Worm (Caenorhabditis elegans) whole organism, L2 larva: ENCODE results near the gene basl-1.

Experiments used
- F13H6.1 ChIP-seq: sonication (generic microtip); optimal IDR thresholded peaks from 2 replicates; lab custom pipeline; 2016; ENCODE audit warnings: missing genetic modification characterization, missing compliant biosample characterization
- R02D3.7 ChIP-seq: fragments of 150-350 bp; optimal IDR thresholded peaks from 2 replicates; lab custom pipeline; 2014; ENCODE audit warnings: missing biosample characterization, missing genetic modification characterization
- Y55F3AM.14 ChIP-seq: fragments of 200-800 bp; sonication (Bioruptor generic); optimal IDR thresholded peaks from 2 replicates; lab custom pipeline; 2018; ENCODE audit warnings: mild to moderate bottlenecking, missing genetic modification characterization, missing compliant biosample characterization
- ZK546.5 ChIP-seq: sonication (generic microtip); optimal IDR thresholded peaks from 2 replicates; lab custom pipeline; 2017; ENCODE audit warnings: missing biosample characterization, missing genetic modification characterization
- alr-1 ChIP-seq: fragments of 150-350 bp; optimal IDR thresholded peaks from 2 replicates; lab custom pipeline; 2014; ENCODE audit warnings: missing biosample characterization, missing genetic modification characterization
- aly-2 ChIP-seq: fragments of 150-350 bp; optimal IDR thresholded peaks from 2 replicates; lab custom pipeline; 2014; ENCODE audit warnings: missing biosample characterization, missing genetic modification characterization
- ama-1 ChIP-seq: fragments of 150-350 bp; optimal IDR thresholded peaks from 2 replicates; lab custom pipeline; 2018; ENCODE audit warnings: inconsistent platforms
- blmp-1 ChIP-seq: sonication (generic microtip); optimal IDR thresholded peaks from 2 replicates; lab custom pipeline; 2017; ENCODE audit warnings: missing genetic modification characterization, mild to moderate bottlenecking, missing compliant biosample characterization, antibody characterized with exemption, moderate library complexity; ENCODE audit not compliant: insufficient read depth
- ceh-16 ChIP-seq: fragments of 150-350 bp; optimal IDR thresholded peaks from 2 replicates; lab custom pipeline; 2014; ENCODE audit warnings: missing biosample characterization, missing genetic modification characterization
- ceh-82 ChIP-seq: fragments of 150-350 bp; optimal IDR thresholded peaks from 2 replicates; lab custom pipeline; 2014; ENCODE audit warnings: missing biosample characterization, missing genetic modification characterization
- crh-2 ChIP-seq: sonication (generic microtip); optimal IDR thresholded peaks from 2 replicates; lab custom pipeline; 2017; ENCODE audit warnings: missing biosample characterization, missing genetic modification characterization
- dmd-4 ChIP-seq: sonication (generic microtip); optimal IDR thresholded peaks from 2 replicates; lab custom pipeline; 2017; ENCODE audit warnings: missing biosample characterization, missing genetic modification characterization
- egl-27 ChIP-seq: sonication (generic microtip); optimal IDR thresholded peaks from 3 replicates; lab custom pipeline; 2017; ENCODE audit warnings: missing biosample characterization, missing genetic modification reagents, missing genetic modification characterization
- elt-1 ChIP-seq: fragments of 150-350 bp; optimal IDR thresholded peaks from 2 replicates; lab custom pipeline; 2014; ENCODE audit warnings: missing biosample characterization, missing genetic modification characterization
- elt-3 ChIP-seq: sonication (generic microtip); optimal IDR thresholded peaks from 2 replicates; lab custom pipeline; 2017; ENCODE audit warnings: missing biosample characterization, missing genetic modification characterization
- fos-1 ChIP-seq: fragments of 150-350 bp; optimal IDR thresholded peaks from 2 replicates; lab custom pipeline; 2014; ENCODE audit warnings: missing biosample characterization, missing genetic modification characterization
- gmeb-1 ChIP-seq: fragments of 150-350 bp; optimal IDR thresholded peaks from 2 replicates; lab custom pipeline; 2014; ENCODE audit warnings: missing biosample characterization, missing genetic modification characterization
- lin-11 ChIP-seq: fragments of 150-350 bp; sonication (generic microtip); optimal IDR thresholded peaks from 2 replicates; lab custom pipeline; 2014; ENCODE audit warnings: missing biosample characterization, missing genetic modification characterization, inconsistent platforms, mixed read lengths
- lin-13 ChIP-seq: fragments of 150-350 bp; optimal IDR thresholded peaks from 2 replicates; lab custom pipeline; 2014; ENCODE audit warnings: missing biosample characterization, missing genetic modification reagents, missing genetic modification characterization
- lsy-2 ChIP-seq, 2 experiments: fragments of 150-350 bp in 1 of 2; sonication (generic microtip) in 1 of 2; optimal IDR thresholded peaks; 2 replicates each; lab custom pipeline; 2014 to 2017; ENCODE audit warnings: missing biosample characterization in 2 of 2, missing genetic modification characterization in 2 of 2
- mab-5 ChIP-seq: fragments of 150-350 bp; optimal IDR thresholded peaks from 2 replicates; lab custom pipeline; 2014; ENCODE audit warnings: missing biosample characterization, missing genetic modification characterization
- mdl-1 ChIP-seq, 2 experiments: fragments of 150-350 bp in 1 of 2; sonication (generic microtip) in 1 of 2; optimal IDR thresholded peaks; 2 replicates each; lab custom pipeline; 2017; ENCODE audit warnings: missing biosample characterization in 2 of 2, missing genetic modification characterization in 2 of 2
- nhr-129 ChIP-seq: fragments of 150-350 bp; optimal IDR thresholded peaks from 2 replicates; lab custom pipeline; 2014; ENCODE audit warnings: missing biosample characterization, missing genetic modification characterization
- nhr-23 ChIP-seq: fragments of 150-350 bp; optimal IDR thresholded peaks from 2 replicates; lab custom pipeline; 2014; ENCODE audit warnings: missing biosample characterization, missing genetic modification reagents, missing genetic modification characterization
- nhr-237 ChIP-seq: fragments of 150-350 bp; optimal IDR thresholded peaks from 2 replicates; lab custom pipeline; 2014; ENCODE audit warnings: missing biosample characterization, missing genetic modification characterization
- nhr-25 ChIP-seq: fragments of 150-350 bp; sonication (generic microtip); optimal IDR thresholded peaks from 3 replicates; lab custom pipeline; 2014; ENCODE audit warnings: missing biosample characterization, missing genetic modification characterization
- nhr-6 ChIP-seq: fragments of 150-350 bp; optimal IDR thresholded peaks from 2 replicates; lab custom pipeline; 2014; ENCODE audit warnings: missing biosample characterization, missing genetic modification characterization
- nhr-77 ChIP-seq: fragments of 150-350 bp; optimal IDR thresholded peaks from 2 replicates; lab custom pipeline; 2014; ENCODE audit warnings: missing biosample characterization, missing genetic modification characterization
- peb-1 ChIP-seq: fragments of 150-350 bp; optimal IDR thresholded peaks from 2 replicates; lab custom pipeline; 2014; ENCODE audit warnings: missing biosample characterization, missing genetic modification characterization
- sem-4 ChIP-seq: fragments of 150-350 bp; optimal IDR thresholded peaks from 2 replicates; lab custom pipeline; 2014; ENCODE audit warnings: missing biosample characterization, missing genetic modification reagents, missing genetic modification characterization
- sma-3 ChIP-seq: sonication (generic microtip); optimal IDR thresholded peaks from 2 replicates; lab custom pipeline; 2016; ENCODE audit warnings: missing genetic modification reagents, missing genetic modification characterization, missing compliant biosample characterization
- sma-9 ChIP-seq, 2 experiments: fragments of 150-350 bp in 1 of 2; sonication (generic microtip) in 1 of 2; optimal IDR thresholded peaks; 2 replicates each; lab custom pipeline; 2014 to 2016; ENCODE audit warnings: missing genetic modification characterization in 2 of 2, mild to moderate bottlenecking in 1 of 2, missing biosample characterization in 1 of 2, missing compliant biosample characterization in 1 of 2, missing genetic modification reagents in 1 of 2, moderate library complexity in 1 of 2
- snpc-4 ChIP-seq: fragments of 150-350 bp; optimal IDR thresholded peaks from 2 replicates; lab custom pipeline; 2014; ENCODE audit warnings: missing biosample characterization, missing genetic modification characterization
- unc-55 ChIP-seq: fragments of 150-350 bp; sonication (generic microtip); optimal IDR thresholded peaks from 3 replicates; lab custom pipeline; 2014; ENCODE audit warnings: missing biosample characterization, missing genetic modification reagents, missing genetic modification characterization
- zag-1 ChIP-seq: fragments of 150-350 bp; optimal IDR thresholded peaks from 2 replicates; lab custom pipeline; 2014; ENCODE audit warnings: missing biosample characterization, missing genetic modification characterization
- ztf-1 ChIP-seq: fragments of 200-800 bp; sonication (Bioruptor generic); conservative IDR thresholded peaks from 2 replicates; pipeline ENCODE4 v1.3.6; 2022; ENCODE audit warnings: missing genetic modification characterization, missing compliant biosample characterization
- ztf-11 ChIP-seq: sonication (generic microtip); optimal IDR thresholded peaks from 2 replicates; lab custom pipeline; 2017; ENCODE audit warnings: missing biosample characterization, missing genetic modification characterization
- ztf-4 ChIP-seq: fragments of 150-350 bp; optimal IDR thresholded peaks from 2 replicates; lab custom pipeline; 2014; ENCODE audit warnings: missing biosample characterization, missing genetic modification characterization

The basl-1 gene

ce11 chrIII:5604080-5604479 is 10.7 kb upstream of the basl-1 start, which contains the start of gene xnd-1:
Gene xnd-1, plus strand, starts transcription at chrIII:5604460.
- TF ChIP-seq F13H6.1 (tag; lab: Kevin White, UChicago) (no peak), sma-9 (GFP tag; optimal IDR thresholded peaks at IDR 0.05; lab: Kevin White, UChicago) (no peak), sma-9 (tag; optimal IDR thresholded peaks at IDR 0.05; lab: Kevin White, UChicago) (no peak), zag-1 (tag; lab: Kevin White, UChicago) (no peak), nhr-77 (no peak), ama-1 (no peak), nhr-129 (no peak), R02D3.7 (tag; lab: Kevin White, UChicago) (no peak), ZK546.5 (tag; lab: Kevin White, UChicago) (no peak), nhr-6 (tag; lab: Kevin White, UChicago) (no peak)

ce11 chrIII:5610276-5610675 is 4.5 kb upstream of the basl-1 start, which contains the start of gene C05D2.8:
Gene C05D2.8, minus strand, starts transcription at chrIII:5610346.
- TF ChIP-seq crh-2 (tag; lab: Kevin White, UChicago) = peak; percentile 6
- peak; percentile 69 for TF ChIP-seq fos-1
- no peak for TF ChIP-seq mdl-1 (tag; optimal IDR thresholded peaks at IDR 0.05; lab: Kevin White, UChicago)
- TF ChIP-seq ztf-11 (tag; lab: Kevin White, UChicago) = no peak
- TF ChIP-seq gmeb-1 (tag; lab: Kevin White, UChicago) = no peak

- TF ChIP-seq mdl-1 (tag; optimal IDR thresholded peaks at IDR 0.05; lab: Kevin White, UChicago) (no peak), lin-11 (tag; lab: Kevin White, UChicago) (no peak), F13H6.1 (tag; lab: Kevin White, UChicago) (no peak), lin-13 (GFP tag; lab: Kevin White, UChicago) (no peak), fos-1 (peak; percentile 53), ZK546.5 (tag; lab: Kevin White, UChicago) (no peak)
These were observed 3.0 kb upstream of the basl-1 start, which contains the start of gene bas-1 for ce11 chrIII:5611604-5612324. Gene bas-1, plus strand, starts transcription at chrIII:5612274.

- TF ChIP-seq aly-2 (tag; lab: Kevin White, UChicago) = no peak
- no peak for TF ChIP-seq blmp-1 (tag; lab: Kevin White, UChicago)
- TF ChIP-seq ceh-16 (tag; lab: Kevin White, UChicago) = no peak
- no peak for TF ChIP-seq zag-1 (tag; lab: Kevin White, UChicago)
- TF ChIP-seq ZK546.5 (tag; lab: Kevin White, UChicago) = no peak
These were observed 927 bp downstream of the basl-1 start for ce11 chrIII:5615675-5616074.

ce11 chrIII:5620186-5620585 is 5.4 kb downstream of the basl-1 start:
- peak; percentile 4 for TF ChIP-seq ztf-4 (tag; lab: Kevin White, UChicago)
- no peak for TF ChIP-seq ztf-11 (tag; lab: Kevin White, UChicago)

- TF ChIP-seq nhr-237 = no peak
- no peak for TF ChIP-seq ztf-1 (GFP tag; lab: Robert Waterston, UW)
- no peak for TF ChIP-seq elt-1
- peak; percentile 78 for TF ChIP-seq blmp-1 (tag; lab: Kevin White, UChicago)
- peak; percentile 84 for TF ChIP-seq nhr-129
- TF ChIP-seq R02D3.7 (tag; lab: Kevin White, UChicago) = no peak
- peak; percentile 85 for TF ChIP-seq crh-2 (tag; lab: Kevin White, UChicago)
- TF ChIP-seq sma-3 = peak; percentile 41
- no peak for TF ChIP-seq mab-5 (tag; lab: Kevin White, UChicago)
- TF ChIP-seq zag-1 (tag; lab: Kevin White, UChicago) = peak; percentile 21
- peak; percentile 7 for TF ChIP-seq Y55F3AM.14 (GFP tag; lab: Kevin White, UChicago)
- peak; percentile 44 for TF ChIP-seq nhr-25
- TF ChIP-seq gmeb-1 (tag; lab: Kevin White, UChicago) = no peak
- TF ChIP-seq ama-1 = no peak
- peak; percentile 18 to 75 for TF ChIP-seq lsy-2 (tag; optimal IDR thresholded peaks at IDR 0.05; lab: Kevin White, UChicago)
- TF ChIP-seq peb-1 (tag; lab: Kevin White, UChicago) = no peak
- TF ChIP-seq alr-1 = no peak
- TF ChIP-seq aly-2 (tag; lab: Kevin White, UChicago) = no peak
- peak; percentile 88 for TF ChIP-seq unc-55 (GFP tag; lab: Kevin White, UChicago)
- peak; percentile 59 for TF ChIP-seq sem-4 (tag; lab: Kevin White, UChicago)
- TF ChIP-seq ztf-4 (tag; lab: Kevin White, UChicago) = peak; percentile 66
- peak; percentile 39 for TF ChIP-seq snpc-4 (tag; lab: Kevin White, UChicago)
- TF ChIP-seq egl-27 = peak; percentile 74
- no peak for TF ChIP-seq nhr-77
- TF ChIP-seq nhr-23 = no peak
- TF ChIP-seq nhr-6 (tag; lab: Kevin White, UChicago) = peak; percentile 56
- peak; percentile 29 to 75 for TF ChIP-seq mdl-1 (tag; optimal IDR thresholded peaks at IDR 0.05; lab: Kevin White, UChicago)
- TF ChIP-seq sma-9 (GFP tag; optimal IDR thresholded peaks at IDR 0.05; lab: Kevin White, UChicago) = peak; percentile 82
- no peak for TF ChIP-seq sma-9 (tag; optimal IDR thresholded peaks at IDR 0.05; lab: Kevin White, UChicago)
- no peak for TF ChIP-seq elt-3 (tag; lab: Kevin White, UChicago)
- no peak for TF ChIP-seq ceh-82 (tag; lab: Kevin White, UChicago)
- no peak for TF ChIP-seq dmd-4 (tag; lab: Kevin White, UChicago)
These were observed 6.5 kb downstream of the basl-1 start for ce11 chrIII:5621236-5621635.
